Worm (Caenorhabditis elegans) whole organism, mixed stage, embryonic: ENCODE data around the gene cyp-35A4.

Source experiments
- M03D4.4 ChIP-seq: sonication (generic microtip); optimal IDR thresholded peaks from 2 replicates; lab custom pipeline; 2017; ENCODE audit warnings: mild to moderate bottlenecking, missing genetic modification characterization, missing compliant biosample characterization
- bed-3 ChIP-seq: fragments of 200-800 bp; sonication (Bioruptor generic); optimal IDR thresholded peaks from 3 replicates; lab custom pipeline; 2018; ENCODE audit warnings: mild to moderate bottlenecking, missing genetic modification characterization, moderate library complexity, missing compliant biosample characterization
- blmp-1 ChIP-seq: fragments of 150-350 bp; optimal IDR thresholded peaks from 2 replicates; lab custom pipeline; 2014; ENCODE audit warnings: missing biosample characterization, missing genetic modification characterization
- ceh-43 ChIP-seq: fragments of 200-800 bp; sonication (Bioruptor generic); optimal IDR thresholded peaks from 2 replicates; lab custom pipeline; 2018; ENCODE audit warnings: mild to moderate bottlenecking, missing genetic modification characterization, moderate library complexity, missing compliant biosample characterization
- ceh-83 ChIP-seq: fragments of 200-800 bp; sonication (Bioruptor generic); optimal IDR thresholded peaks from 2 replicates; lab custom pipeline; 2018; ENCODE audit warnings: mild to moderate bottlenecking, missing genetic modification characterization, missing compliant biosample characterization
- ces-1 ChIP-seq: fragments of 150-350 bp; optimal IDR thresholded peaks from 2 replicates; lab custom pipeline; 2014; ENCODE audit warnings: missing biosample characterization, missing genetic modification reagents, missing genetic modification characterization
- cnd-1 ChIP-seq: fragments of 200-800 bp; sonication (Bioruptor generic); optimal IDR thresholded peaks from 2 replicates; lab custom pipeline; 2018; ENCODE audit warnings: mild to moderate bottlenecking, missing genetic modification characterization, missing compliant biosample characterization
- elt-1 ChIP-seq: sonication (generic microtip); optimal IDR thresholded peaks from 2 replicates; lab custom pipeline; 2017; ENCODE audit warnings: missing genetic modification characterization, mild to moderate bottlenecking, missing compliant biosample characterization, antibody characterized with exemption, moderate library complexity, borderline replicate concordance; ENCODE audit not compliant: insufficient read depth
- elt-3 ChIP-seq: fragments of 150-350 bp; optimal IDR thresholded peaks from 2 replicates; lab custom pipeline; 2014; ENCODE audit warnings: missing biosample characterization, missing genetic modification characterization
- flh-1 ChIP-seq: fragments of 200-800 bp; sonication (Bioruptor generic); optimal IDR thresholded peaks from 2 replicates; lab custom pipeline; 2018; ENCODE audit warnings: mild to moderate bottlenecking, missing genetic modification characterization, moderate library complexity, missing compliant biosample characterization
- ham-2 ChIP-seq: fragments of 200-800 bp; sonication (Bioruptor generic); optimal IDR thresholded peaks from 2 replicates; lab custom pipeline; 2018; ENCODE audit warnings: mild to moderate bottlenecking, missing genetic modification characterization, missing compliant biosample characterization
- hlh-1 ChIP-seq: fragments of 150-350 bp; optimal IDR thresholded peaks from 2 replicates; lab custom pipeline; 2014; ENCODE audit warnings: missing biosample characterization, missing genetic modification reagents, missing genetic modification characterization
- lin-13 ChIP-seq: fragments of 150-350 bp; optimal IDR thresholded peaks from 2 replicates; lab custom pipeline; 2014; ENCODE audit warnings: missing biosample characterization, missing genetic modification characterization
- lin-32 ChIP-seq: fragments of 200-800 bp; sonication (Bioruptor generic); optimal IDR thresholded peaks from 2 replicates; lab custom pipeline; 2018; ENCODE audit warnings: mild to moderate bottlenecking, missing genetic modification characterization, missing compliant biosample characterization
- lsy-2 ChIP-seq: fragments of 150-350 bp; optimal IDR thresholded peaks from 2 replicates; lab custom pipeline; 2014; ENCODE audit warnings: missing biosample characterization, missing genetic modification characterization
- mab-5 ChIP-seq: fragments of 150-350 bp; optimal IDR thresholded peaks from 2 replicates; lab custom pipeline; 2014; ENCODE audit warnings: missing biosample characterization, missing genetic modification characterization
- mep-1 ChIP-seq: fragments of 150-350 bp; optimal IDR thresholded peaks from 2 replicates; lab custom pipeline; 2017; ENCODE audit warnings: missing biosample characterization, missing genetic modification reagents, missing genetic modification characterization, inconsistent platforms
- mls-2 ChIP-seq: sonication (generic microtip); optimal IDR thresholded peaks from 2 replicates; lab custom pipeline; 2016; ENCODE audit warnings: mild to moderate bottlenecking, missing genetic modification characterization, moderate library complexity, missing compliant biosample characterization
- nhr-12 ChIP-seq: fragments of 150-350 bp; optimal IDR thresholded peaks from 2 replicates; lab custom pipeline; 2014; ENCODE audit warnings: missing biosample characterization, missing genetic modification characterization
- nhr-2 ChIP-seq: fragments of 150-350 bp; optimal IDR thresholded peaks from 2 replicates; lab custom pipeline; 2014; ENCODE audit warnings: missing biosample characterization, missing genetic modification characterization
- nhr-237 ChIP-seq: fragments of 150-350 bp; optimal IDR thresholded peaks from 2 replicates; lab custom pipeline; 2014; ENCODE audit warnings: missing biosample characterization, missing genetic modification characterization
- nhr-28 ChIP-seq: fragments of 150-350 bp; optimal IDR thresholded peaks from 2 replicates; lab custom pipeline; 2014; ENCODE audit warnings: missing biosample characterization, missing genetic modification characterization
- nhr-76 ChIP-seq: sonication (generic microtip); optimal IDR thresholded peaks from 2 replicates; lab custom pipeline; 2017; ENCODE audit warnings: missing biosample characterization, missing genetic modification characterization
- pha-4 ChIP-seq: fragments of 150-350 bp; optimal IDR thresholded peaks from 2 replicates; lab custom pipeline; 2018; ENCODE audit warnings: missing biosample characterization, missing genetic modification reagents, missing genetic modification characterization
- sem-2 ChIP-seq: fragments of 200-800 bp; sonication (Bioruptor generic); optimal IDR thresholded peaks from 2 replicates; lab custom pipeline; 2018; ENCODE audit warnings: mild to moderate bottlenecking, missing genetic modification characterization, missing compliant biosample characterization
- snpc-4 ChIP-seq: fragments of 150-350 bp; optimal IDR thresholded peaks from 2 replicates; lab custom pipeline; 2014; ENCODE audit warnings: missing biosample characterization, missing genetic modification characterization
- sptf-1 ChIP-seq: sonication (generic microtip); optimal IDR thresholded peaks from 2 replicates; lab custom pipeline; 2017; ENCODE audit warnings: mild to moderate bottlenecking, missing genetic modification characterization, moderate library complexity, missing compliant biosample characterization
- tbx-8 ChIP-seq: fragments of 200-800 bp; sonication (Bioruptor generic); optimal IDR thresholded peaks from 2 replicates; lab custom pipeline; 2018; ENCODE audit warnings: mild to moderate bottlenecking, missing genetic modification characterization, moderate library complexity, missing compliant biosample characterization
- unc-120 ChIP-seq: sonication (generic microtip); optimal IDR thresholded peaks from 2 replicates; lab custom pipeline; 2017; ENCODE audit warnings: missing genetic modification characterization, missing compliant biosample characterization; ENCODE audit not compliant: poor library complexity, severe bottlenecking
- unc-39 ChIP-seq: fragments of 150-350 bp; optimal IDR thresholded peaks from 2 replicates; lab custom pipeline; 2014; ENCODE audit warnings: missing biosample characterization, missing genetic modification characterization
- unc-62 ChIP-seq: fragments of 150-350 bp; optimal IDR thresholded peaks from 2 replicates; lab custom pipeline; 2014; ENCODE audit warnings: missing biosample characterization, missing genetic modification reagents, missing genetic modification characterization
- zip-8 ChIP-seq: fragments of 150-350 bp; optimal IDR thresholded peaks from 2 replicates; lab custom pipeline; 2014; ENCODE audit warnings: missing biosample characterization, missing genetic modification characterization
- ztf-11 ChIP-seq: fragments of 150-350 bp; optimal IDR thresholded peaks from 2 replicates; lab custom pipeline; 2014; ENCODE audit warnings: missing biosample characterization, missing genetic modification characterization

Gene cyp-35A4

ce11 chrV:4019188-4019587, 12.2 kb upstream of the cyp-35A4 start, which contains the start of gene K09D9.3:
Gene K09D9.3, plus strand, starts transcription at chrV:4019488.
- TF ChIP-seq ceh-43 (GFP tag; lab: Kevin White, UChicago) (no peak), tbx-8 (GFP tag; lab: Kevin White, UChicago) (no peak), unc-120 (no peak), zip-8 (peak; percentile 65), sptf-1 (tag; lab: Kevin White, UChicago) (no peak), hlh-1 (tag; lab: Kevin White, UChicago) (no peak)

ce11 chrV:4021776-4022175, 9.6 kb upstream of the cyp-35A4 start, which contains the start of gene K09D9.14:
Gene K09D9.14, minus strand, starts transcription at chrV:4021876.
- TF ChIP-seq nhr-2 (tag; lab: Kevin White, UChicago) (no peak), elt-3 (no peak), ces-1 (GFP tag; lab: Kevin White, UChicago) (no peak), M03D4.4 (tag; lab: Kevin White, UChicago) (no peak), unc-120 (no peak), ztf-11 (tag; lab: Kevin White, UChicago) (no peak), snpc-4 (tag; lab: Kevin White, UChicago) (no peak), nhr-237 (tag; lab: Kevin White, UChicago) (no peak), cnd-1 (tag; lab: Kevin White, UChicago) (no peak), mep-1 (tag; lab: Kevin White, UChicago) (no peak), ceh-43 (GFP tag; lab: Kevin White, UChicago) (no peak), unc-39 (tag; lab: Kevin White, UChicago) (no peak), bed-3 (no peak), mab-5 (no peak), lin-32 (GFP tag; lab: Kevin White, UChicago) (no peak)

DNA sequence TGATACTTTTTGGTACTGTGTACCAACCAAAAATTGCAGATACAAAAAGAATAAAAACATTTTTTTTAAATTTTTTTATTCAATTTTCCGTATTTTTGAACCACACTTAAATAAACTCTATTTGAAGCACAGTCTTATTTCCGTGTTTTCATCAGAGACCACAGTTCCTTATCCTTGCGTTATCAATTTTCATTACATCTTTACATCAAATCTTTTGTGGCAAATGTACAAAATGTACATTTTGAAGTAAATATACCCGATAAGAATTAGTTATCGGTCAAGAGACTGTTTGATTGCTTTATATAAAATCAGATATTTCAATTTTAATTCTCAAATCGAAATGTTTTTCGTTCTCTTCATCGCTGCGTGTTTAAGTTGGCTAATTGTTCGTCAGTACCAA, 9.1 kb upstream of the cyp-35A4 start, which contains the start of gene cyp-35A3:
Gene cyp-35A3, plus strand, starts transcription at position 301 of the 400 bp plus-strand sequence.
- TF ChIP-seq tbx-8 (GFP tag; lab: Kevin White, UChicago) (no peak), bed-3 (no peak), nhr-28 (tag; lab: Kevin White, UChicago) (no peak), blmp-1 (tag; lab: Kevin White, UChicago) (no peak), ceh-43 (GFP tag; lab: Kevin White, UChicago) (no peak), zip-8 (no peak), mls-2 (no peak), sem-2 (GFP tag; lab: Kevin White, UChicago) (no peak), nhr-12 (tag; lab: Kevin White, UChicago) (no peak), lin-13 (no peak), ceh-83 (no peak), unc-62 (GFP tag; lab: Kevin White, UChicago) (no peak), lsy-2 (tag; lab: Kevin White, UChicago) (no peak), lin-32 (GFP tag; lab: Kevin White, UChicago) (no peak), mab-5 (no peak), nhr-76 (tag; lab: Kevin White, UChicago) (no peak), hlh-1 (tag; lab: Kevin White, UChicago) (no peak), elt-1 (tag; lab: Kevin White, UChicago) (no peak), unc-39 (tag; lab: Kevin White, UChicago) (no peak), unc-120 (no peak)

ce11 chrV:4024777-4025176, 6.6 kb upstream of the cyp-35A4 start, which contains the start of gene K09D9.1:
Gene K09D9.1, plus strand, starts transcription at chrV:4025047.
- no peak for TF ChIP-seq ham-2 (GFP tag; lab: Kevin White, UChicago)
- no peak for TF ChIP-seq nhr-76 (tag; lab: Kevin White, UChicago)
- TF ChIP-seq flh-1 = no peak
- no peak for TF ChIP-seq cnd-1 (tag; lab: Kevin White, UChicago)
- TF ChIP-seq ceh-43 (GFP tag; lab: Kevin White, UChicago) = no peak
- TF ChIP-seq ces-1 (GFP tag; lab: Kevin White, UChicago) = no peak
- TF ChIP-seq zip-8 = no peak
- TF ChIP-seq nhr-28 (tag; lab: Kevin White, UChicago) = no peak
- TF ChIP-seq lin-13 = no peak
- TF ChIP-seq lsy-2 (tag; lab: Kevin White, UChicago) = no peak
- no peak for TF ChIP-seq tbx-8 (GFP tag; lab: Kevin White, UChicago)

DNA sequence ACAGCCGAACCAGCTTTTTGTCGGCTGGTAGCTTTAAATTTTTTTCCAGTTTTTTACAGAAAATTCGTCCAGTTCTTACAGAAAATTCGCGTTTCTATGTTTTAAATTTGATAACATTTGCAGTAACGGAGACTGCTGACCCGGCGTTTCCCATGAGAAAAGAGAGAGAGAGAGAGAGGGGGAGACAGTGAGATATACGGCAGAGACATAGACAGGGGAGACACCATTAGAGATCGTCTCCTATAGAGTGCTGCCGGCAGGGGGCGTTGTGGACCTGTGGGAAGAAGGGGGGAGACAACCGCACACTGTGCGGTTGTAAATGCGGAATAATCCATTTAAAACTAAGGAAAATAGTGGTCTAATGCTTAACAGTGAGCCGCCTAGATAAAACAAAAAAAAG, 1.8 kb upstream of the cyp-35A4 start:
- TF ChIP-seq lin-32 (GFP tag; lab: Kevin White, UChicago) (no peak), lin-13 (no peak), pha-4 (no peak), zip-8 (no peak), ceh-43 (GFP tag; lab: Kevin White, UChicago) (no peak), sem-2 (GFP tag; lab: Kevin White, UChicago) (no peak), mep-1 (tag; lab: Kevin White, UChicago) (no peak), ztf-11 (tag; lab: Kevin White, UChicago) (no peak), unc-62 (GFP tag; lab: Kevin White, UChicago) (no peak)
- TF ChIP-seq, all 35 proteins: peak for 0
